Worm (Caenorhabditis elegans) whole organism, late embryonic: ENCODE results near the gene srw-90.

Experiments used
- C38D4.7 ChIP-seq: fragments of 200-800 bp; sonication (Bioruptor generic); optimal IDR thresholded peaks from 2 replicates; lab custom pipeline; 2018; ENCODE audit warnings: mild to moderate bottlenecking, missing genetic modification characterization, moderate library complexity, missing compliant biosample characterization
- F13H6.1 ChIP-seq: sonication (generic microtip); optimal IDR thresholded peaks from 2 replicates; lab custom pipeline; 2016; ENCODE audit warnings: missing genetic modification characterization, missing compliant biosample characterization
- K02D7.2 ChIP-seq: sonication (generic microtip); optimal IDR thresholded peaks from 2 replicates; lab custom pipeline; 2017; ENCODE audit warnings: mild to moderate bottlenecking, missing genetic modification characterization, missing compliant biosample characterization
- K09A11.1 ChIP-seq: sonication (generic microtip); optimal IDR thresholded peaks from 2 replicates; lab custom pipeline; 2017; ENCODE audit warnings: antibody characterized with exemption, mild to moderate bottlenecking, missing genetic modification characterization, missing compliant biosample characterization; ENCODE audit not compliant: insufficient read depth
- ama-1 ChIP-seq: fragments of 150-350 bp; optimal IDR thresholded peaks from 2 replicates; lab custom pipeline; 2014
- ceh-14 ChIP-seq: sonication (generic microtip); optimal IDR thresholded peaks from 2 replicates; lab custom pipeline; 2016; ENCODE audit warnings: missing genotype, missing genetic modification characterization, missing compliant biosample characterization
- ceh-19 ChIP-seq: fragments of 200-800 bp; sonication (Bioruptor generic); optimal IDR thresholded peaks from 2 replicates; lab custom pipeline; 2018; ENCODE audit warnings: mild to moderate bottlenecking, missing genetic modification characterization, missing compliant biosample characterization
- ceh-2 ChIP-seq: sonication (generic microtip); optimal IDR thresholded peaks from 2 replicates; lab custom pipeline; 2016; ENCODE audit warnings: missing genotype, missing genetic modification characterization, missing compliant biosample characterization
- ceh-22 ChIP-seq: sonication (generic microtip); optimal IDR thresholded peaks from 2 replicates; lab custom pipeline; 2017; ENCODE audit warnings: missing biosample characterization, missing genetic modification characterization
- ceh-24 ChIP-seq: sonication (generic microtip); optimal IDR thresholded peaks from 2 replicates; lab custom pipeline; 2016; ENCODE audit warnings: mild to moderate bottlenecking, missing genetic modification characterization, missing compliant biosample characterization
- ceh-30 ChIP-seq: fragments of 150-350 bp; optimal IDR thresholded peaks from 2 replicates; lab custom pipeline; 2014; ENCODE audit warnings: missing biosample characterization, missing genetic modification characterization
- ceh-48 ChIP-seq: sonication (generic microtip); optimal IDR thresholded peaks from 2 replicates; lab custom pipeline; 2016; ENCODE audit warnings: missing genetic modification characterization, inconsistent platforms, missing compliant biosample characterization
- ceh-6 ChIP-seq: fragments of 200-800 bp; sonication (Bioruptor generic); optimal IDR thresholded peaks from 2 replicates; lab custom pipeline; 2018; ENCODE audit warnings: mild to moderate bottlenecking, missing genetic modification characterization, missing compliant biosample characterization
- ceh-9 ChIP-seq: sonication (generic microtip); optimal IDR thresholded peaks from 2 replicates; lab custom pipeline; 2016; ENCODE audit warnings: mild to moderate bottlenecking, missing genetic modification characterization, inconsistent platforms, missing compliant biosample characterization
- dmd-4 ChIP-seq: sonication (generic microtip); optimal IDR thresholded peaks from 2 replicates; lab custom pipeline; 2016; ENCODE audit warnings: borderline replicate concordance, missing genetic modification characterization, missing compliant biosample characterization
- elt-2 ChIP-seq: sonication (generic microtip); optimal IDR thresholded peaks from 2 replicates; lab custom pipeline; 2016; ENCODE audit warnings: missing genetic modification reagents, missing genetic modification characterization, missing compliant biosample characterization
- elt-4 ChIP-seq: sonication (generic microtip); optimal IDR thresholded peaks from 2 replicates; lab custom pipeline; 2016; ENCODE audit warnings: missing genetic modification characterization, missing compliant biosample characterization
- fkh-10 ChIP-seq: fragments of 150-350 bp; optimal IDR thresholded peaks from 2 replicates; lab custom pipeline; 2014; ENCODE audit warnings: missing biosample characterization, missing genetic modification reagents, missing genetic modification characterization
- hlh-13 ChIP-seq: fragments of 200-800 bp; sonication (Bioruptor generic); optimal IDR thresholded peaks from 2 replicates; lab custom pipeline; 2018; ENCODE audit warnings: mild to moderate bottlenecking, missing genetic modification characterization, missing compliant biosample characterization
- hlh-6 ChIP-seq: sonication (generic microtip); optimal IDR thresholded peaks from 2 replicates; lab custom pipeline; 2016; ENCODE audit warnings: missing genotype, missing genetic modification characterization, missing compliant biosample characterization
- hlh-8 ChIP-seq: sonication (generic microtip); optimal IDR thresholded peaks from 2 replicates; lab custom pipeline; 2016; ENCODE audit warnings: missing genotype, missing genetic modification characterization, missing compliant biosample characterization
- madf-2 ChIP-seq: sonication (generic microtip); optimal IDR thresholded peaks from 2 replicates; lab custom pipeline; 2017; ENCODE audit warnings: missing genetic modification characterization, missing compliant biosample characterization
- mec-3 ChIP-seq: sonication (generic microtip); optimal IDR thresholded peaks from 2 replicates; lab custom pipeline; 2016; ENCODE audit warnings: borderline replicate concordance, missing genetic modification characterization, missing compliant biosample characterization
- nfya-1 ChIP-seq: sonication (generic microtip); optimal IDR thresholded peaks from 2 replicates; lab custom pipeline; 2017; ENCODE audit warnings: missing genetic modification characterization, mild to moderate bottlenecking, missing compliant biosample characterization, antibody characterized with exemption, moderate library complexity
- npax-4 ChIP-seq: sonication (generic microtip); optimal IDR thresholded peaks from 2 replicates; lab custom pipeline; 2016; ENCODE audit warnings: missing genetic modification characterization, missing compliant biosample characterization
- odd-2 ChIP-seq: sonication (generic microtip); optimal IDR thresholded peaks from 2 replicates; lab custom pipeline; 2017; ENCODE audit warnings: antibody characterized with exemption, mild to moderate bottlenecking, missing genetic modification characterization, missing compliant biosample characterization
- pag-3 ChIP-seq: sonication (generic microtip); optimal IDR thresholded peaks from 2 replicates; lab custom pipeline; 2016; ENCODE audit warnings: missing compliant biosample characterization, missing genetic modification characterization, borderline replicate concordance
- pax-1 ChIP-seq: fragments of 150-350 bp; optimal IDR thresholded peaks from 2 replicates; lab custom pipeline; 2014; ENCODE audit warnings: missing biosample characterization, missing genetic modification characterization
- pha-4 ChIP-seq: fragments of 150-350 bp; optimal IDR thresholded peaks from 2 replicates; lab custom pipeline; 2018; ENCODE audit warnings: missing biosample characterization, missing genetic modification reagents, missing genetic modification characterization
- pros-1 ChIP-seq: fragments of 150-350 bp; optimal IDR thresholded peaks from 2 replicates; lab custom pipeline; 2014; ENCODE audit warnings: missing biosample characterization, missing genetic modification reagents, missing genetic modification characterization
- sox-4 ChIP-seq: sonication (generic microtip); optimal IDR thresholded peaks from 2 replicates; lab custom pipeline; 2017; ENCODE audit warnings: mild to moderate bottlenecking, missing genetic modification characterization, inconsistent platforms, missing compliant biosample characterization
- ttx-3 ChIP-seq: sonication (generic microtip); optimal IDR thresholded peaks from 2 replicates; lab custom pipeline; 2016; ENCODE audit warnings: missing genetic modification reagents, missing genetic modification characterization, missing compliant biosample characterization
- unc-3 ChIP-seq, 2 experiments: fragments of 200-800 bp in 1 of 2; sonication (Bioruptor generic) in 1 of 2; sonication (generic microtip) in 1 of 2; conservative IDR thresholded peaks in 1 of 2; optimal IDR thresholded peaks in 1 of 2; 2 replicates each; pipeline versions ENCODE4 v1.3.6 to Lab custom; 2016 to 2022; ENCODE audit warnings: missing compliant biosample characterization in 2 of 2, missing genetic modification characterization in 2 of 2, missing genetic modification reagents in 1 of 2
- unc-86 ChIP-seq: sonication (generic microtip); optimal IDR thresholded peaks from 2 replicates; lab custom pipeline; 2016; ENCODE audit warnings: missing genetic modification characterization, missing compliant biosample characterization

srw-90 gene

DNA sequence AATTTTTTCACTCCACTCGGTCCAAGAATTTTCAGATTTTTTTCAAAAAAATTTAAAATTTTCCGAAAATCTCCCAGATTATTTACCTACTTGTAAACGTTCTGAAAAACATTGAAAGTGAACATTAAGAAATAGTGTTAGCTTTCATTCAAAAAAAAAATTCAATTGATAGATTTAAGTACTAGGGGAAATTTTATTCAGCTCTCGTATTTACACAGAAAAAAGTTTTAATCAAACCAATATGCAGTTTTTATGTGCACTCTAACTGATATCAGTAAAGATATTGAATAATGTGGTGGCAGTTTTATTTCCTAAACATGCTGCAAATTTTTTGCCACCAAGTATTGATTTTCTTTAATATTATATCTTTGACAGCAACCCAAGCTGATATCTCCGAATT is 33.6 kb upstream of the srw-90 start, which contains the start of gene irld-42:
TSS of gene irld-42 (plus strand) at position 301 of the 400 bp plus-strand sequence.
- TF ChIP-seq hlh-13 (GFP tag; lab: Kevin White, UChicago) (no peak), madf-2 (no peak), C38D4.7 (GFP tag; lab: Kevin White, UChicago) (no peak), mec-3 (tag; lab: Kevin White, UChicago) (no peak), elt-4 (tag; lab: Kevin White, UChicago) (no peak), hlh-6 (tag; lab: Kevin White, UChicago) (no peak), npax-4 (tag; lab: Kevin White, UChicago) (no peak)
- TF ChIP-seq, all 69 proteins: peak for 0

ce11 chrV:1678228-1678627 is 23.6 kb upstream of the srw-90 start, which contains the start of gene srw-98:
srw-98 (minus strand) TSS chrV:1678328.
- TF ChIP-seq pros-1 (tag; lab: Kevin White, UChicago) = no peak
- no peak for TF ChIP-seq mec-3 (tag; lab: Kevin White, UChicago)

- no peak for TF ChIP-seq ceh-24 (tag; lab: Kevin White, UChicago)
- no peak for TF ChIP-seq ceh-14 (tag; lab: Kevin White, UChicago)
These were observed 21.1 kb upstream of the srw-90 start, which contains the start of gene srw-91 for ce11 chrV:1680770-1681169. srw-91 (minus strand) TSS chrV:1680870.

DNA sequence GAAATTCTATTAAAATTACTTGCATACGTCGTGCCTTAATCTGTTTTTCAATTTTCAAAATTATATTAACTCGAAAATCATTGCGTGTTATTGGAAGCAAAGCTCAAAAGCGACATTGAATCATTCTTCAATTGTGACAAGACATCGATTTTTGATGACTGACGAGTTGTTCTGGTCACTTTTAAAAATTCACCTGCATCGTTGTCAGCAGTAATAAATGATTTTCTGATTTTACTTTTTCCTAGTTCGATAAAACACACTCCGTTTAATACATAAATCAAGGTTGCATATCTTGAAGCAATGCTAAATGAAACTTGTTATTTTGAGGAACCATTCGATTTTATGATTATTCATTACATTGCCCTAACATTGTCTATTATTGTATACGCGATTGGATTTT is 19.6 kb upstream of the srw-90 start, which contains the start of gene srh-3:
TSS of gene srh-3 (plus strand) at position 301 of the 400 bp plus-strand sequence.
- TF ChIP-seq odd-2 (tag; lab: Kevin White, UChicago) (no peak), unc-86 (tag; lab: Kevin White, UChicago) (no peak), unc-3 (GFP tag; conservative IDR thresholded peaks at IDR 0.05; lab: Robert Waterston, UW) (no peak), unc-3 (tag; optimal IDR thresholded peaks at IDR 0.05; lab: Kevin White, UChicago) (no peak), nfya-1 (no peak), ceh-6 (GFP tag; lab: Kevin White, UChicago) (no peak), pag-3 (tag; lab: Kevin White, UChicago) (no peak), sox-4 (no peak), ttx-3 (no peak), K02D7.2 (no peak), ama-1 (lab: Kevin White, UChicago) (no peak), ceh-9 (tag; lab: Kevin White, UChicago) (no peak), dmd-4 (tag; lab: Kevin White, UChicago) (no peak), ceh-19 (GFP tag; lab: Kevin White, UChicago) (no peak), hlh-8 (tag; lab: Kevin White, UChicago) (no peak)
- TF ChIP-seq, all 69 proteins: peak for 0

DNA sequence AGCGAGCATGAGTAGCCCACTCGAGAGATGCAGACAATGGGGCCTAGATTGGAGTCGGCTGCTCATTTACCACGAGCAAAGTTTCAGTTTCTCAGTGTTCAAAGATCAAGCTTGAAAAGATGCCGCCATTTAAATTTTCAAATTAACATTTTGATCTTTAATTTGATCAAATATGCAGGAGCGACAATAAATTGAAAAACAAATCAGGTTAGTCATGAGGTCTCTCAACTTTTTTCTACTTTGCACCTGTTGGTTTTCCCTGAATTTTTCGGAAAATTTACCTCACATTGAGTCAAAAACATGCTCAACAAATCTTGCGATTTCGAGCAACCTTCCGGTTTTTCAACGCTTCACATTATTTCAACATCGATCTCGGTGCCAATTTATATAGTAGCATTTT is 16.5 kb upstream of the srw-90 start, which contains the start of gene srh-5:
TSS of gene srh-5 (plus strand) at position 301 of the 400 bp plus-strand sequence.
- TF ChIP-seq K09A11.1 (no peak), fkh-10 (GFP tag; lab: Kevin White, UChicago) (no peak), ceh-24 (tag; lab: Kevin White, UChicago) (no peak), elt-4 (tag; lab: Kevin White, UChicago) (no peak), ceh-22 (tag; lab: Kevin White, UChicago) (no peak), ceh-30 (no peak), madf-2 (no peak), ceh-48 (tag; lab: Kevin White, UChicago) (no peak), hlh-6 (tag; lab: Kevin White, UChicago) (no peak), ceh-2 (tag; lab: Kevin White, UChicago) (no peak), pax-1 (no peak), elt-2 (tag; lab: Kevin White, UChicago) (no peak), hlh-8 (tag; lab: Kevin White, UChicago) (no peak), pag-3 (tag; lab: Kevin White, UChicago) (no peak), pha-4 (tag; lab: Kevin White, UChicago) (no peak), pros-1 (tag; lab: Kevin White, UChicago) (no peak), F13H6.1 (tag; lab: Kevin White, UChicago) (no peak)
